Fruit fly (Drosophila melanogaster) whole organism, embryonic: ENCODE measurements around the gene CaBP1.

ENCODE experiments used
- Awh ChIP-seq: fragments of 200-800 bp; sonication (Bioruptor generic); IDR thresholded peaks from 2 replicates; pipeline ENCODE4, ENCODE4 v1.3.6; 2022; ENCODE audit warnings: missing biosample characterization, missing genetic modification characterization
- B-H2 ChIP-seq: fragments of 200-800 bp; sonication (Bioruptor generic); optimal IDR thresholded peaks from 2 replicates; lab custom pipeline; 2018; ENCODE audit warnings: missing biosample characterization, mild to moderate bottlenecking, missing genetic modification characterization
- CG10147 ChIP-seq: fragments of 200-800 bp; sonication (Bioruptor generic); optimal IDR thresholded peaks from 2 replicates; lab custom pipeline; 2019; ENCODE audit warnings: missing biosample characterization, mild to moderate bottlenecking, missing genetic modification characterization, moderate library complexity
- CG1024 ChIP-seq: fragments of 200-800 bp; sonication (Bioruptor generic); IDR thresholded peaks from 2 replicates; pipeline ENCODE4 v1.3.6; 2022; ENCODE audit warnings: missing biosample characterization, missing genetic modification characterization
- CG10565 ChIP-seq: fragments of 200-800 bp; sonication (Bioruptor generic); optimal IDR thresholded peaks from 3 replicates; lab custom pipeline; 2016; ENCODE audit warnings: missing biosample characterization, mild to moderate bottlenecking, missing genetic modification characterization
- CG10959 ChIP-seq: fragments of 200-800 bp; sonication (Bioruptor generic); IDR thresholded peaks from 2 replicates; pipeline ENCODE4 v1.3.6; 2022; ENCODE audit warnings: missing biosample characterization, missing genetic modification characterization
- CG11696 ChIP-seq: fragments of 200-800 bp; sonication (Bioruptor generic); IDR thresholded peaks from 2 replicates; pipeline ENCODE4 v1.3.6; 2022; ENCODE audit warnings: missing biosample characterization, missing genetic modification characterization
- CG12155 ChIP-seq: fragments of 200-800 bp; sonication (Bioruptor generic); optimal IDR thresholded peaks from 3 replicates; lab custom pipeline; 2016; ENCODE audit warnings: missing biosample characterization, missing genetic modification characterization
- CG13424 ChIP-seq: fragments of 200-800 bp; sonication (Bioruptor generic); optimal IDR thresholded peaks from 2 replicates; lab custom pipeline; 2019; ENCODE audit warnings: missing biosample characterization, mild to moderate bottlenecking, missing genetic modification characterization, moderate library complexity
- CG13894 ChIP-seq: fragments of 200-800 bp; sonication (Bioruptor generic); optimal IDR thresholded peaks from 3 replicates; lab custom pipeline; 2018; ENCODE audit warnings: missing biosample characterization, mild to moderate bottlenecking, missing genetic modification characterization, moderate library complexity
- CG1602 ChIP-seq: fragments of 200-800 bp; sonication (Bioruptor generic); optimal IDR thresholded peaks from 3 replicates; lab custom pipeline; 2016; ENCODE audit warnings: missing biosample characterization, missing genetic modification characterization
- CG17328 ChIP-seq: fragments of 200-800 bp; sonication (Bioruptor generic); IDR thresholded peaks from 2 replicates; pipeline ENCODE4 v1.3.6; 2022; ENCODE audit warnings: missing biosample characterization, missing genetic modification characterization
- CG18476 ChIP-seq: fragments of 200-800 bp; sonication (Bioruptor generic); optimal IDR thresholded peaks from 2 replicates; lab custom pipeline; 2016; ENCODE audit warnings: missing biosample characterization, mild to moderate bottlenecking, missing genetic modification characterization
- CG2129 ChIP-seq: fragments of 200-800 bp; sonication (Bioruptor generic); IDR thresholded peaks from 2 replicates; pipeline ENCODE4 v1.3.6; 2022; ENCODE audit warnings: missing biosample characterization, missing genetic modification characterization; ENCODE audit not compliant: partially characterized antibody
- CG3838 ChIP-seq: fragments of 200-800 bp; sonication (Bioruptor generic); optimal IDR thresholded peaks from 3 replicates; lab custom pipeline; 2016; ENCODE audit warnings: missing biosample characterization, missing genetic modification characterization
- CG3995 ChIP-seq: fragments of 200-800 bp; sonication (Bioruptor generic); optimal IDR thresholded peaks from 3 replicates; lab custom pipeline; 2016; ENCODE audit warnings: missing biosample characterization, missing genetic modification characterization
- CG42726 ChIP-seq: fragments of 200-800 bp; sonication (Bioruptor generic); IDR thresholded peaks from 2 replicates; pipeline ENCODE4 v1.3.6; 2022; ENCODE audit warnings: missing biosample characterization, missing genetic modification characterization; ENCODE audit not compliant: partially characterized antibody
- CG4424 ChIP-seq: fragments of 200-800 bp; sonication (Bioruptor generic); optimal IDR thresholded peaks from 3 replicates; lab custom pipeline; 2016; ENCODE audit warnings: missing biosample characterization, missing genetic modification characterization
- CG7556 ChIP-seq: fragments of 200-800 bp; sonication (Bioruptor generic); optimal IDR thresholded peaks from 2 replicates; lab custom pipeline; 2017; ENCODE audit warnings: missing biosample characterization, mild to moderate bottlenecking, missing genetic modification characterization
- CG8359 ChIP-seq: fragments of 200-800 bp; sonication (Bioruptor generic); optimal IDR thresholded peaks from 2 replicates; lab custom pipeline; 2017; ENCODE audit warnings: missing biosample characterization, mild to moderate bottlenecking, missing genetic modification characterization, borderline replicate concordance
- CG9215 ChIP-seq: fragments of 200-800 bp; sonication (Bioruptor generic); IDR thresholded peaks from 2 replicates; pipeline ENCODE4 v1.3.6; 2022; ENCODE audit warnings: missing biosample characterization, missing genetic modification characterization
- CG9609 ChIP-seq: fragments of 200-800 bp; sonication (Bioruptor generic); optimal IDR thresholded peaks from 3 replicates; lab custom pipeline; 2016; ENCODE audit warnings: missing biosample characterization, missing genetic modification characterization
- CTCF ChIP-seq: fragments of 200-800 bp; sonication (Bioruptor generic); optimal IDR thresholded peaks from 2 replicates; lab custom pipeline; 2017; ENCODE audit warnings: missing biosample characterization, mild to moderate bottlenecking, missing genetic modification characterization, moderate library complexity
- Fer1 ChIP-seq: fragments of 200-800 bp; sonication (Bioruptor generic); optimal IDR thresholded peaks from 2 replicates; lab custom pipeline; 2017; ENCODE audit warnings: missing biosample characterization, mild to moderate bottlenecking, missing genetic modification characterization
- Hmx ChIP-seq: fragments of 200-800 bp; sonication (Bioruptor generic); optimal IDR thresholded peaks from 2 replicates; lab custom pipeline; 2016; ENCODE audit warnings: missing biosample characterization, missing genetic modification characterization
- Mes4 ChIP-seq: fragments of 200-800 bp; sonication (Bioruptor generic); optimal IDR thresholded peaks from 2 replicates; lab custom pipeline; 2016; ENCODE audit warnings: missing biosample characterization, missing genetic modification characterization
- Nf-YA ChIP-seq: fragments of 200-800 bp; sonication (Bioruptor generic); IDR thresholded peaks from 2 replicates; pipeline ENCODE4 v1.3.6; 2022; ENCODE audit warnings: missing biosample characterization, missing genetic modification characterization
- Nf-YC ChIP-seq: fragments of 200-800 bp; optimal IDR thresholded peaks from 3 replicates; lab custom pipeline; 2019; ENCODE audit warnings: missing biosample characterization, mild to moderate bottlenecking, missing genetic modification characterization, moderate library complexity
- Rfx ChIP-seq: fragments of 200-800 bp; sonication (Bioruptor generic); IDR thresholded peaks from 2 replicates; pipeline ENCODE4 v1.3.6; 2022; ENCODE audit warnings: missing biosample characterization, missing genetic modification characterization
- cad ChIP-seq: fragments of >200 bp; optimal IDR thresholded peaks from 2 replicates; lab custom pipeline; 2017; ENCODE audit warnings: missing biosample characterization, missing genetic modification characterization
- chm ChIP-seq: fragments of 200-800 bp; sonication (Bioruptor generic); IDR thresholded peaks from 2 replicates; pipeline ENCODE4 v1.3.6; 2022; ENCODE audit warnings: missing biosample characterization, missing genetic modification characterization
- chn ChIP-seq: fragments of 200-800 bp; sonication (Bioruptor generic); optimal IDR thresholded peaks from 2 replicates; lab custom pipeline; 2016; ENCODE audit warnings: missing biosample characterization, missing genetic modification characterization
- disco-r ChIP-seq: fragments of 200-800 bp; sonication (Bioruptor generic); optimal IDR thresholded peaks from 2 replicates; lab custom pipeline; 2016; ENCODE audit warnings: missing biosample characterization, missing genetic modification characterization
- emc ChIP-seq: fragments of 200-800 bp; sonication (Bioruptor generic); optimal IDR thresholded peaks from 2 replicates; lab custom pipeline; 2016; ENCODE audit warnings: missing biosample characterization, missing genetic modification characterization
- gcm2 ChIP-seq: fragments of 200-800 bp; sonication (Bioruptor generic); optimal IDR thresholded peaks from 2 replicates; lab custom pipeline; 2016; ENCODE audit warnings: missing biosample characterization, missing genetic modification characterization
- grn ChIP-seq: fragments of 200-800 bp; sonication (Bioruptor generic); optimal IDR thresholded peaks from 3 replicates; lab custom pipeline; 2017; ENCODE audit warnings: missing biosample characterization, missing genetic modification characterization
- h ChIP-seq: fragments of >200 bp; optimal IDR thresholded peaks from 2 replicates; lab custom pipeline; 2017
- hb ChIP-seq: fragments of 200-800 bp; sonication (Bioruptor generic); IDR thresholded peaks from 3 replicates; pipeline ENCODE4 v1.3.6; 2022; ENCODE audit warnings: missing biosample characterization, missing genetic modification characterization; ENCODE audit not compliant: partially characterized antibody
- insv ChIP-seq, 2 experiments: fragments of 200-800 bp; sonication (Bioruptor generic); optimal IDR thresholded peaks; 3 replicates each; lab custom pipeline; 2016 to 2018; ENCODE audit warnings: missing biosample characterization in 2 of 2, missing genetic modification characterization in 2 of 2
- kay ChIP-seq: fragments of 200-800 bp; sonication (Bioruptor generic); optimal IDR thresholded peaks from 2 replicates; lab custom pipeline; 2016; ENCODE audit warnings: missing biosample characterization, missing genetic modification characterization
- lola ChIP-seq, 3 experiments: fragments of >200 bp in 2 of 3; fragments of 200-800 bp in 1 of 3; sonication (Bioruptor generic) in 1 of 3; optimal IDR thresholded peaks; 2 replicates each; lab custom pipeline; 2017 to 2019; ENCODE audit warnings: missing biosample characterization in 3 of 3, missing genetic modification characterization in 3 of 3, mild to moderate bottlenecking in 1 of 3, moderate library complexity in 1 of 3
- row ChIP-seq: fragments of 200-800 bp; sonication (Bioruptor generic); IDR thresholded peaks from 3 replicates; pipeline ENCODE4 v1.3.6; 2022; ENCODE audit warnings: missing biosample characterization, missing genetic modification characterization
- schlank ChIP-seq: fragments of 200-800 bp; sonication (Bioruptor generic); optimal IDR thresholded peaks from 2 replicates; lab custom pipeline; 2018; ENCODE audit warnings: missing biosample characterization, mild to moderate bottlenecking, missing genetic modification characterization
- scrt ChIP-seq: fragments of 200-800 bp; sonication (Bioruptor generic); optimal IDR thresholded peaks from 2 replicates; lab custom pipeline; 2018; ENCODE audit warnings: missing biosample characterization, mild to moderate bottlenecking, missing genetic modification characterization, moderate library complexity
- sens ChIP-seq: fragments of 200-800 bp; sonication (Bioruptor generic); peaks from one replicate; lab custom pipeline; 2016; ENCODE audit warnings: missing biosample characterization, missing genetic modification characterization
- sim ChIP-seq: fragments of 200-800 bp; sonication (Bioruptor generic); IDR thresholded peaks from 2 replicates; pipeline ENCODE4 v1.3.6; 2022; ENCODE audit warnings: missing biosample characterization, missing genetic modification characterization
- tll ChIP-seq, 2 experiments: fragments of 200-800 bp in 1 of 2; fragments of >200 bp in 1 of 2; sonication (Bioruptor generic) in 1 of 2; optimal IDR thresholded peaks; 2 replicates each; lab custom pipeline; 2017 to 2019; ENCODE audit warnings: missing biosample characterization in 2 of 2, missing genetic modification characterization in 2 of 2, mild to moderate bottlenecking in 1 of 2, moderate library complexity in 1 of 2
- twi ChIP-seq: fragments of 200-800 bp; optimal IDR thresholded peaks from 2 replicates; lab custom pipeline; 2019; ENCODE audit warnings: missing biosample characterization, mild to moderate bottlenecking, missing genetic modification characterization, moderate library complexity
- vfl ChIP-seq: fragments of 200-800 bp; sonication (Bioruptor generic); optimal IDR thresholded peaks from 2 replicates; lab custom pipeline; 2016; ENCODE audit warnings: missing biosample characterization, missing genetic modification characterization
- wdn ChIP-seq: fragments of 200-800 bp; sonication (Bioruptor generic); IDR thresholded peaks from 2 replicates; pipeline ENCODE4 v1.3.6; 2022; ENCODE audit warnings: missing biosample characterization, missing genetic modification characterization
- wek ChIP-seq: fragments of 200-800 bp; sonication (Bioruptor generic); optimal IDR thresholded peaks from 3 replicates; lab custom pipeline; 2018; ENCODE audit warnings: missing biosample characterization, mild to moderate bottlenecking, missing genetic modification characterization, moderate library complexity
- yki ChIP-seq: fragments of >200 bp; optimal IDR thresholded peaks from 3 replicates; lab custom pipeline; 2018

CaBP1 gene

DNA sequence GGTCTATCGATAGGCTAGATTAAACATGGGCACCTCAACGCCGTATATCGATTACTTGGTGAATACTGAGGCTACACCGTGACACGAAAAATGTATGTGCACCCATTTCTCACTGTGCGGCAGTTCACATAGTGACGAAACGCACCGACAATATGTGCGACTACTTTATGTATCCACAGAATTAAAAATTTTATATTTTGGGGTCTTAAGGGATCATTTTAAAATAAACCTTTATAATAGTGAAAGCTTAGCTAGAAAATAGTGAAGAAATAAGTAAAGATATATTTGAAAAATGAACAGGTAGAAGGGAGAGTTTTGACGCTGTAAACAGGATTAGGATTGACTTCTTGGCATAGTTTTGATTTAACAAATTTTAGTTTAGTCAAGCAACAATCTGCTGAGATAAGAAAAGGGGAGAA is 27.4 kb downstream of the CaBP1 start, which contains the start of gene mRpL4 (continued):
- TF ChIP-seq Nf-YC (tag; lab: Kevin White, UChicago) (no peak), insv (GFP tag; optimal IDR thresholded peaks at IDR 0.05; lab: Kevin White, UChicago) (no peak), CG42726 (GFP tag; lab: Robert Waterston, UW) (peak; percentile 99), cad (GFP tag; lab: Kevin White, UChicago) (no peak), CG4424 (GFP tag; lab: Kevin White, UChicago) (peak; percentile 77), twi (peak; percentile 25), vfl (GFP tag; lab: Kevin White, UChicago) (peak; percentile 88), scrt (GFP tag; lab: Kevin White, UChicago) (no peak), CG1024 (no peak), gcm2 (GFP tag; lab: Kevin White, UChicago) (peak; percentile 58), Awh (GFP tag; lab: Robert Waterston, UW) (0 out of 2 replicates have a peak, but pooled peaks have one; percentile 20), CG17328 (GFP tag; lab: Robert Waterston, UW) (peak; percentile 50; the same call in 1 of the 2 replicates), yki (lab: Kevin White, UChicago) (no peak), hb (GFP tag; lab: Robert Waterston, UW) (peak; percentile 99), h (lab: Kevin White, UChicago) (no peak), wek (GFP tag; lab: Kevin White, UChicago) (peak; percentile 31), CG8359 (no peak), kay (GFP tag; lab: Kevin White, UChicago) (peak; percentile 69), row (GFP tag; lab: Robert Waterston, UW) (peak; percentile 93), Rfx (GFP tag; lab: Robert Waterston, UW) (peak; percentile 81; the same call in 1 of the 2 replicates), CG3838 (GFP tag; lab: Kevin White, UChicago) (peak; percentile 32), schlank (tag; lab: Kevin White, UChicago) (peak; percentile 5), Mes4 (GFP tag; lab: Kevin White, UChicago) (peak; percentile 36), CG10147 (no peak), disco-r (peak; percentile 35), CG9609 (GFP tag; lab: Kevin White, UChicago) (peak; percentile 75), Nf-YA (GFP tag; lab: Robert Waterston, UW) (no peak), B-H2 (GFP tag; lab: Kevin White, UChicago) (peak; percentile 54), CG13424 (tag; lab: Kevin White, UChicago) (peak; percentile 48), grn (GFP tag; lab: Kevin White, UChicago) (peak; percentile 2), CG3995 (GFP tag; lab: Kevin White, UChicago) (peak; percentile 87), chn (peak; percentile 80), CG13894 (tag; lab: Kevin White, UChicago) (peak; percentile 59), sim (no peak), CG18476 (GFP tag; lab: Kevin White, UChicago) (peak; percentile 43), CG1602 (GFP tag; lab: Kevin White, UChicago) (peak; percentile 58), CG10565 (no peak), tll (GFP tag; optimal IDR thresholded peaks at IDR 0.05; lab: Kevin White, UChicago) (peak in 1 of 2 experiments; percentile 13), CG11696 (0 out of 2 replicates have a peak, but pooled peaks have one; percentile 19), CG9215 (GFP tag; lab: Robert Waterston, UW) (peak; percentile 51), Hmx (no peak), chm (GFP tag; lab: Robert Waterston, UW) (peak; percentile 66; the same call in 1 of the 2 replicates), Fer1 (GFP tag; lab: Kevin White, UChicago) (no peak), CG12155 (GFP tag; lab: Kevin White, UChicago) (peak; percentile 71), CG2129 (GFP tag; lab: Robert Waterston, UW) (peak; percentile 91), CG10959 (GFP tag; lab: Robert Waterston, UW) (no peak), CTCF (GFP tag; lab: Kevin White, UChicago) (peak; percentile 14), lola (GFP tag; optimal IDR thresholded peaks at IDR 0.05; lab: Kevin White, UChicago) (peak in 1 of 3 experiments; percentile 47), CG7556 (GFP tag; lab: Kevin White, UChicago) (no peak), wdn (GFP tag; lab: Robert Waterston, UW) (peak; percentile 18; the same call in 1 of the 2 replicates), emc (GFP tag; lab: Kevin White, UChicago) (no peak), sens (GFP tag; lab: Kevin White, UChicago) (peak; percentile 96)
